Worm (Caenorhabditis elegans) whole organism, L4 larva: ENCODE data around the gene F43G6.10.

Experiments
- R02D3.7 ChIP-seq: fragments of 150-350 bp; sonication (generic microtip); optimal IDR thresholded peaks from 3 replicates; lab custom pipeline; 2014; ENCODE audit warnings: missing biosample characterization, missing genetic modification characterization
- T20F7.1 ChIP-seq: fragments of 200-800 bp; sonication (Bioruptor generic); optimal IDR thresholded peaks from 2 replicates; lab custom pipeline; 2018; ENCODE audit warnings: mild to moderate bottlenecking, missing genetic modification characterization, missing compliant biosample characterization
- dmd-6 ChIP-seq: fragments of 200-800 bp; sonication (Bioruptor generic); IDR thresholded peaks from 2 replicates; pipeline ENCODE4 v1.3.6; 2022; ENCODE audit warnings: missing genetic modification reagents, missing genetic modification characterization, missing compliant biosample characterization
- lin-1 ChIP-seq: fragments of 200-800 bp; sonication (Bioruptor generic); IDR thresholded peaks from 2 replicates; pipeline ENCODE4 v1.3.6; 2022; ENCODE audit warnings: missing genetic modification reagents, missing genetic modification characterization, missing compliant biosample characterization
- lin-13 ChIP-seq: fragments of 150-350 bp; optimal IDR thresholded peaks from 2 replicates; lab custom pipeline; 2014; ENCODE audit warnings: missing biosample characterization, missing genetic modification reagents, missing genetic modification characterization
- nhr-11 ChIP-seq: fragments of 150-350 bp; optimal IDR thresholded peaks from 2 replicates; lab custom pipeline; 2014; ENCODE audit warnings: missing biosample characterization, missing genetic modification characterization
- nhr-25 ChIP-seq: sonication (generic microtip); optimal IDR thresholded peaks from 2 replicates; lab custom pipeline; 2017; ENCODE audit warnings: missing genetic modification characterization, mild to moderate bottlenecking, missing compliant biosample characterization, antibody characterized with exemption, moderate library complexity, borderline replicate concordance; ENCODE audit not compliant: insufficient read depth
- nhr-76 ChIP-seq: fragments of 150-350 bp; optimal IDR thresholded peaks from 2 replicates; lab custom pipeline; 2014; ENCODE audit warnings: missing biosample characterization, missing genetic modification characterization
- skn-1 ChIP-seq: fragments of 150-350 bp; optimal IDR thresholded peaks from 2 replicates; lab custom pipeline; 2014; ENCODE audit warnings: missing biosample characterization, missing genetic modification characterization
- snpc-4 ChIP-seq: fragments of 150-350 bp; optimal IDR thresholded peaks from 2 replicates; lab custom pipeline; 2014; ENCODE audit warnings: missing biosample characterization, missing genetic modification characterization
- unc-39 ChIP-seq: sonication (generic microtip); optimal IDR thresholded peaks from 2 replicates; lab custom pipeline; 2017; ENCODE audit warnings: missing biosample characterization, missing genetic modification characterization
- zag-1 ChIP-seq: fragments of 150-350 bp; optimal IDR thresholded peaks from 2 replicates; lab custom pipeline; 2014; ENCODE audit warnings: missing biosample characterization, missing genetic modification characterization

DNA sequence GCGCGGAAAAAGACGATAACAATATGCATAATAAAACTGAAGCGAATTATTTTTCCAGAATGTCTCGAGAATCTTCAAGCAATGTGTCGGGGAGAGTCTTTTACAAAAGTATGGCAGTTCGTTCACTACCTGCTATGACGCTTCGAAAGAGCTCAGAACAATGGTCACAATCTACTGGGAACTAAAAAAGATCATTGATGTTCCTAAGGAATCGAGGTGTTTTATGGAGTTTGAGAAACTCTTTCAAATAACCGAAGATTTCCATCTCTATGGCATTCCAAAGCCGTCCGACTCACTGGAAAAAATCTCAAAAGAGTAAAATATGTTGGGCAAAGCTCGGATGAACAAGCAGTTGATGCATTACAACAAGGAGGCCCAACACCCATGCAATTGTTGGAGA lies 36.8 kb upstream of the F43G6.10 start, which contains the start of gene F44E5.15:
- TF ChIP-seq lin-13 (GFP tag; lab: Kevin White, UChicago), result no peak
- TF ChIP-seq T20F7.1 (GFP tag; lab: Kevin White, UChicago), result no peak
- no peak for TF ChIP-seq R02D3.7 (tag; lab: Kevin White, UChicago)
- no peak for TF ChIP-seq lin-1 (GFP tag; lab: Robert Waterston, UW)
- TF ChIP-seq dmd-6, result no peak
- TF ChIP-seq nhr-76 (tag; lab: Kevin White, UChicago), result no peak
- TF ChIP-seq snpc-4 (tag; lab: Kevin White, UChicago), result no peak
- TF ChIP-seq zag-1 (tag; lab: Kevin White, UChicago), result no peak
- no peak for TF ChIP-seq nhr-11 (tag; lab: Kevin White, UChicago)
- TF ChIP-seq nhr-25, result no peak
- TF ChIP-seq skn-1, result no peak
- no peak for TF ChIP-seq unc-39 (tag; lab: Kevin White, UChicago)
